Worm (Caenorhabditis elegans) whole organism, late embryonic: Measurements from ENCODE around the gene F54H5.14.

ENCODE experiments used
- ama-1 ChIP-seq: fragments of 150-350 bp; optimal IDR thresholded peaks from 2 replicates; lab custom pipeline; 2014
- ceh-18 ChIP-seq: sonication (generic microtip); optimal IDR thresholded peaks from 2 replicates; lab custom pipeline; 2016; ENCODE audit warnings: missing genetic modification characterization, missing compliant biosample characterization
- ceh-31 ChIP-seq: sonication (generic microtip); optimal IDR thresholded peaks from 2 replicates; lab custom pipeline; 2016; ENCODE audit warnings: missing genetic modification characterization, missing compliant biosample characterization
- ceh-48 ChIP-seq: sonication (generic microtip); optimal IDR thresholded peaks from 2 replicates; lab custom pipeline; 2016; ENCODE audit warnings: missing genetic modification characterization, inconsistent platforms, missing compliant biosample characterization
- elt-4 ChIP-seq: sonication (generic microtip); optimal IDR thresholded peaks from 2 replicates; lab custom pipeline; 2016; ENCODE audit warnings: missing genetic modification characterization, missing compliant biosample characterization
- ets-4 ChIP-seq: sonication (generic microtip); optimal IDR thresholded peaks from 2 replicates; lab custom pipeline; 2016; ENCODE audit warnings: missing genetic modification characterization, missing compliant biosample characterization
- hlh-13 ChIP-seq: fragments of 200-800 bp; sonication (Bioruptor generic); optimal IDR thresholded peaks from 2 replicates; lab custom pipeline; 2018; ENCODE audit warnings: mild to moderate bottlenecking, missing genetic modification characterization, missing compliant biosample characterization
- hlh-30 ChIP-seq: sonication (generic microtip); optimal IDR thresholded peaks from 2 replicates; lab custom pipeline; 2017; ENCODE audit warnings: antibody characterized with exemption, missing genetic modification characterization, missing compliant biosample characterization; ENCODE audit not compliant: insufficient read depth
- madf-2 ChIP-seq: sonication (generic microtip); optimal IDR thresholded peaks from 2 replicates; lab custom pipeline; 2017; ENCODE audit warnings: missing genetic modification characterization, missing compliant biosample characterization
- nhr-11 ChIP-seq: fragments of 150-350 bp; optimal IDR thresholded peaks from 2 replicates; lab custom pipeline; 2014; ENCODE audit warnings: missing biosample characterization, missing genetic modification characterization
- pax-1 ChIP-seq: fragments of 150-350 bp; optimal IDR thresholded peaks from 2 replicates; lab custom pipeline; 2014; ENCODE audit warnings: missing biosample characterization, missing genetic modification characterization
- sox-4 ChIP-seq: sonication (generic microtip); optimal IDR thresholded peaks from 2 replicates; lab custom pipeline; 2017; ENCODE audit warnings: mild to moderate bottlenecking, missing genetic modification characterization, inconsistent platforms, missing compliant biosample characterization
- tbx-2 ChIP-seq: sonication (generic microtip); optimal IDR thresholded peaks from 2 replicates; lab custom pipeline; 2016; ENCODE audit warnings: missing genetic modification characterization, missing compliant biosample characterization
- unc-55 ChIP-seq: sonication (generic microtip); optimal IDR thresholded peaks from 2 replicates; lab custom pipeline; 2017; ENCODE audit warnings: missing biosample characterization, missing genetic modification reagents, missing genetic modification characterization

DNA sequence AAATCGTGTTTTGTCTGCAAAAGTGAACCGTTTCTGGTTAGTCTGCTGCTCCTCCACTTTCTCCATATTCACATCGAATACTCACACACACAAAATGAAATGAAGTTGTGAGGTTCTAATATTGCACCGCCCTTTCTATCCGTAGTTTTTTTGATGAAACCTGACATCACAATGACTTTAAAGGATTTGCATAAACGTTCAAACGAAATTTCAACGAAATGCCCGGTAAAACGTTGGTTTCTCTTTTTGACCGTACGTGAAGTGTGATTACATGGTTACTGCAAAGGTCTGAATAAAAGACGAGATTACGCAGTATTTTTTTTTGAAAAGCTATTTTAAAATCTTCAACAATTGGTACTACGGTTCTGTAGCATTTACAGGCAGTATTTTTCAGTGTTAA lies 29.1 kb upstream of the F54H5.14 start, which contains the start of gene T19D12.9:
- TF ChIP-seq hlh-30 (tag; lab: Kevin White, UChicago) (no peak), unc-55 (GFP tag; lab: Kevin White, UChicago) (no peak), ets-4 (tag; lab: Kevin White, UChicago) (no peak), ceh-48 (tag; lab: Kevin White, UChicago) (no peak), nhr-11 (no peak), sox-4 (tag; lab: Kevin White, UChicago) (no peak), ceh-18 (tag; lab: Kevin White, UChicago) (no peak), ama-1 (lab: Kevin White, UChicago) (no peak), madf-2 (tag; lab: Kevin White, UChicago) (no peak), pax-1 (no peak), ceh-31 (tag; lab: Kevin White, UChicago) (no peak), elt-4 (tag; lab: Kevin White, UChicago) (no peak), tbx-2 (no peak), hlh-13 (GFP tag; lab: Kevin White, UChicago) (no peak)
